Worm (Caenorhabditis elegans) whole organism, L4 larva: ENCODE measurements around the gene nspc-20.

Experiments
- D1046.2 ChIP-seq: fragments of 200-800 bp; sonication (Bioruptor generic); IDR thresholded peaks from 2 replicates; pipeline ENCODE4 v1.3.6; 2022; ENCODE audit warnings: missing genetic modification characterization, missing compliant biosample characterization
- F26F4.8 ChIP-seq: fragments of 200-800 bp; sonication (Bioruptor generic); conservative IDR thresholded peaks from 2 replicates; pipeline ENCODE4 v1.3.6; 2022; ENCODE audit warnings: missing genetic modification characterization, missing compliant biosample characterization
- F44E2.7 ChIP-seq: fragments of 200-800 bp; sonication (Bioruptor generic); IDR thresholded peaks from 2 replicates; pipeline ENCODE4 v2.1.2; 2022; ENCODE audit warnings: missing genetic modification characterization, missing compliant biosample characterization
- R02D3.7 ChIP-seq: fragments of 150-350 bp; sonication (generic microtip); optimal IDR thresholded peaks from 3 replicates; lab custom pipeline; 2014; ENCODE audit warnings: missing biosample characterization, missing genetic modification characterization
- Y75B8A.6 ChIP-seq: fragments of 200-800 bp; sonication (Bioruptor generic); IDR thresholded peaks from 2 replicates; pipeline ENCODE4 v1.3.6; 2022; ENCODE audit warnings: missing genetic modification reagents, missing genetic modification characterization, missing compliant biosample characterization
- ZK337.2 ChIP-seq: fragments of 200-800 bp; sonication (Bioruptor generic); IDR thresholded peaks from 2 replicates; pipeline ENCODE4 v1.3.6; 2022; ENCODE audit warnings: missing genetic modification reagents, missing genetic modification characterization, missing compliant biosample characterization
- aha-1 ChIP-seq: fragments of 150-350 bp; peaks from one replicate; lab custom pipeline; 2014; ENCODE audit warnings: missing biosample characterization, missing genetic modification characterization
- aly-2 ChIP-seq: sonication (generic microtip); optimal IDR thresholded peaks from 2 replicates; lab custom pipeline; 2018; ENCODE audit warnings: missing biosample characterization, missing genetic modification characterization
- ama-1 ChIP-seq: fragments of 150-350 bp; optimal IDR thresholded peaks from 2 replicates; lab custom pipeline; 2014; ENCODE audit warnings: inconsistent platforms, mixed read lengths
- arid-1 ChIP-seq: fragments of 200-800 bp; sonication (Bioruptor generic); conservative IDR thresholded peaks from 2 replicates; pipeline ENCODE4 v1.3.6; 2022; ENCODE audit warnings: missing genetic modification reagents, missing genetic modification characterization, missing compliant biosample characterization
- attf-4 ChIP-seq: sonication (generic microtip); optimal IDR thresholded peaks from 3 replicates; lab custom pipeline; 2017; ENCODE audit warnings: missing biosample characterization, missing genetic modification characterization
- ceh-44 ChIP-seq: fragments of 200-800 bp; sonication (Bioruptor generic); IDR thresholded peaks from 2 replicates; pipeline ENCODE4 v1.3.6; 2022; ENCODE audit warnings: missing genetic modification reagents, missing genetic modification characterization, missing compliant biosample characterization
- ceh-62 ChIP-seq: sonication (generic microtip); optimal IDR thresholded peaks from 2 replicates; lab custom pipeline; 2017; ENCODE audit warnings: missing biosample characterization, missing genetic modification characterization
- ces-1 ChIP-seq: fragments of 150-350 bp; sonication (generic microtip); optimal IDR thresholded peaks from 4 replicates; lab custom pipeline; 2014; ENCODE audit warnings: missing biosample characterization, missing genetic modification reagents, missing genetic modification characterization
- daf-8 ChIP-seq: fragments of 200-800 bp; sonication (Bioruptor generic); IDR thresholded peaks from 2 replicates; pipeline ENCODE4 v1.3.6; 2022; ENCODE audit warnings: missing genetic modification characterization, missing compliant biosample characterization
- dmd-6 ChIP-seq: fragments of 200-800 bp; sonication (Bioruptor generic); IDR thresholded peaks from 2 replicates; pipeline ENCODE4 v1.3.6; 2022; ENCODE audit warnings: missing genetic modification reagents, missing genetic modification characterization, missing compliant biosample characterization
- dmd-8 ChIP-seq: fragments of 200-800 bp; sonication (Bioruptor generic); IDR thresholded peaks from 2 replicates; pipeline ENCODE4 v1.3.6; 2022; ENCODE audit warnings: missing genetic modification characterization, missing compliant biosample characterization
- dpl-1 ChIP-seq: fragments of 150-350 bp; optimal IDR thresholded peaks from 2 replicates; lab custom pipeline; 2014; ENCODE audit warnings: missing biosample characterization, missing genetic modification reagents, missing genetic modification characterization
- egl-43 ChIP-seq: fragments of 200-800 bp; sonication (Bioruptor generic); IDR thresholded peaks from 2 replicates; pipeline ENCODE4 v1.3.6; 2022; ENCODE audit warnings: missing genetic modification reagents, missing genetic modification characterization, missing compliant biosample characterization
- fkh-10 ChIP-seq: fragments of 150-350 bp; optimal IDR thresholded peaks from 2 replicates; lab custom pipeline; 2014; ENCODE audit warnings: missing biosample characterization, missing genetic modification reagents, missing genetic modification characterization
- fos-1 ChIP-seq: fragments of 150-350 bp; optimal IDR thresholded peaks from 2 replicates; lab custom pipeline; 2014; ENCODE audit warnings: missing biosample characterization, missing genetic modification characterization
- hlh-11 ChIP-seq: fragments of 200-800 bp; sonication (Bioruptor generic); optimal IDR thresholded peaks from 2 replicates; lab custom pipeline; 2018; ENCODE audit warnings: mild to moderate bottlenecking, missing genetic modification characterization, missing compliant biosample characterization
- hlh-30 ChIP-seq: sonication (generic microtip); optimal IDR thresholded peaks from 2 replicates; lab custom pipeline; 2017; ENCODE audit warnings: antibody characterized with exemption, mild to moderate bottlenecking, missing genetic modification characterization, missing compliant biosample characterization; ENCODE audit not compliant: insufficient read depth
- jun-1 ChIP-seq: fragments of 150-350 bp; optimal IDR thresholded peaks from 2 replicates; lab custom pipeline; 2014; ENCODE audit warnings: missing biosample characterization, missing genetic modification reagents, missing genetic modification characterization
- lin-1 ChIP-seq: fragments of 200-800 bp; sonication (Bioruptor generic); IDR thresholded peaks from 2 replicates; pipeline ENCODE4 v1.3.6; 2022; ENCODE audit warnings: missing genetic modification reagents, missing genetic modification characterization, missing compliant biosample characterization
- lin-29 ChIP-seq: fragments of 200-800 bp; sonication (Bioruptor generic); IDR thresholded peaks from 2 replicates; pipeline ENCODE4 v1.3.6; 2022; ENCODE audit warnings: missing genetic modification reagents, missing genetic modification characterization, missing compliant biosample characterization
- lir-3 ChIP-seq: sonication (generic microtip); optimal IDR thresholded peaks from 2 replicates; lab custom pipeline; 2016; ENCODE audit warnings: mild to moderate bottlenecking, missing genetic modification characterization, missing compliant biosample characterization
- mdl-1 ChIP-seq, 2 experiments: fragments of 150-350 bp in 1 of 2; sonication (generic microtip) in 1 of 2; optimal IDR thresholded peaks; 2 replicates each; lab custom pipeline; 2014 to 2017; ENCODE audit warnings: missing biosample characterization in 2 of 2, missing genetic modification characterization in 2 of 2
- mdt-29 ChIP-seq: fragments of 200-800 bp; sonication (Bioruptor generic); IDR thresholded peaks from 2 replicates; pipeline ENCODE4 v1.3.6; 2022; ENCODE audit warnings: missing genetic modification reagents, missing genetic modification characterization, missing compliant biosample characterization
- mes-2 ChIP-seq: sonication (generic microtip); optimal IDR thresholded peaks from 2 replicates; lab custom pipeline; 2016; ENCODE audit warnings: missing genotype, mild to moderate bottlenecking, missing genetic modification characterization, missing compliant biosample characterization; ENCODE audit not compliant: poor library complexity, severe bottlenecking
- mxl-2 ChIP-seq: fragments of 200-800 bp; sonication (Bioruptor generic); conservative IDR thresholded peaks from 2 replicates; pipeline ENCODE4 v1.3.6; 2022; ENCODE audit warnings: missing genetic modification reagents, missing genetic modification characterization, missing compliant biosample characterization
- mxl-3 ChIP-seq: fragments of 200-800 bp; sonication (Bioruptor generic); optimal IDR thresholded peaks from 2 replicates; lab custom pipeline; 2018; ENCODE audit warnings: mild to moderate bottlenecking, missing genetic modification characterization, missing compliant biosample characterization
- nhr-10 ChIP-seq: fragments of 150-350 bp; optimal IDR thresholded peaks from 2 replicates; lab custom pipeline; 2014; ENCODE audit warnings: missing biosample characterization, missing genetic modification characterization
- nhr-102 ChIP-seq: sonication (generic microtip); optimal IDR thresholded peaks from 2 replicates; lab custom pipeline; 2016; ENCODE audit warnings: mild to moderate bottlenecking, missing genetic modification characterization, moderate library complexity, missing compliant biosample characterization
- nhr-28 ChIP-seq: fragments of 150-350 bp; optimal IDR thresholded peaks from 2 replicates; lab custom pipeline; 2014; ENCODE audit warnings: missing biosample characterization, missing genetic modification characterization
- nhr-41 ChIP-seq: fragments of 200-800 bp; sonication (Bioruptor generic); IDR thresholded peaks from 2 replicates; pipeline ENCODE4 v1.3.6; 2022; ENCODE audit warnings: missing genetic modification reagents, missing genetic modification characterization, missing compliant biosample characterization
- nhr-42 ChIP-seq: fragments of 200-800 bp; sonication (Bioruptor generic); IDR thresholded peaks from 2 replicates; pipeline ENCODE4 v1.3.6; 2022; ENCODE audit warnings: missing genetic modification characterization, missing compliant biosample characterization
- nhr-48 ChIP-seq: sonication (generic microtip); optimal IDR thresholded peaks from 2 replicates; lab custom pipeline; 2016; ENCODE audit warnings: mild to moderate bottlenecking, missing genetic modification characterization, missing compliant biosample characterization
- nhr-76 ChIP-seq: fragments of 150-350 bp; optimal IDR thresholded peaks from 2 replicates; lab custom pipeline; 2014; ENCODE audit warnings: missing biosample characterization, missing genetic modification characterization
- pha-4 ChIP-seq, 2 experiments: fragments of 150-350 bp in 1 of 2; fragments of 200-800 bp in 1 of 2; sonication (Bioruptor generic) in 1 of 2; IDR thresholded peaks in 1 of 2; optimal IDR thresholded peaks in 1 of 2; 2 replicates each; pipeline versions ENCODE4 v1.3.6 to Lab custom; 2014 to 2022; ENCODE audit warnings: missing genetic modification characterization in 2 of 2, missing genetic modification reagents in 2 of 2, missing biosample characterization in 1 of 2, missing compliant biosample characterization in 1 of 2
- pqm-1 ChIP-seq: sonication (generic microtip); optimal IDR thresholded peaks from 2 replicates; lab custom pipeline; 2017; ENCODE audit warnings: missing biosample characterization, missing genetic modification characterization
- saeg-2 ChIP-seq: fragments of 200-800 bp; sonication (Bioruptor generic); IDR thresholded peaks from 2 replicates; pipeline ENCODE4 v1.3.6; 2022; ENCODE audit warnings: missing genetic modification reagents, missing genetic modification characterization, missing compliant biosample characterization
- snpc-1.2 ChIP-seq: fragments of 200-800 bp; sonication (Bioruptor generic); IDR thresholded peaks from 2 replicates; pipeline ENCODE4 v1.3.6; 2022; ENCODE audit warnings: missing genetic modification reagents, missing genetic modification characterization, missing compliant biosample characterization
- spr-1 ChIP-seq: sonication (generic microtip); optimal IDR thresholded peaks from 2 replicates; lab custom pipeline; 2016; ENCODE audit warnings: mild to moderate bottlenecking, missing genetic modification characterization, missing compliant biosample characterization
- spr-3 ChIP-seq: fragments of 200-800 bp; sonication (Bioruptor generic); optimal IDR thresholded peaks from 2 replicates; lab custom pipeline; 2018; ENCODE audit warnings: mild to moderate bottlenecking, missing genetic modification characterization, missing compliant biosample characterization
- tag-97 ChIP-seq: fragments of 200-800 bp; sonication (Bioruptor generic); IDR thresholded peaks from 2 replicates; pipeline ENCODE4 v1.3.6; 2022; ENCODE audit warnings: missing genetic modification characterization, missing compliant biosample characterization
- tra-1 ChIP-seq: fragments of 200-800 bp; sonication (Bioruptor generic); IDR thresholded peaks from 2 replicates; pipeline ENCODE4 v1.3.6; 2022; ENCODE audit warnings: missing genetic modification reagents, missing genetic modification characterization, missing compliant biosample characterization
- unc-130 ChIP-seq: sonication (generic microtip); optimal IDR thresholded peaks from 2 replicates; lab custom pipeline; 2016; ENCODE audit warnings: missing genetic modification reagents, missing genetic modification characterization, missing compliant biosample characterization
- unc-39 ChIP-seq: sonication (generic microtip); optimal IDR thresholded peaks from 2 replicates; lab custom pipeline; 2017; ENCODE audit warnings: missing biosample characterization, missing genetic modification characterization
- unc-62 ChIP-seq, 3 experiments: fragments of 150-350 bp in 1 of 3; sonication (generic microtip); optimal IDR thresholded peaks in 2 of 3; peaks in 1 of 3; 1 replicate in 1 of 3; 2 replicates in 2 of 3; lab custom pipeline; 2014 to 2017; ENCODE audit warnings: missing biosample characterization in 3 of 3, missing genetic modification characterization in 3 of 3, missing genetic modification reagents in 3 of 3, missing genotype in 1 of 3
- vab-7 ChIP-seq: fragments of 200-800 bp; sonication (Bioruptor generic); IDR thresholded peaks from 2 replicates; pipeline ENCODE4 v1.3.6; 2022; ENCODE audit warnings: missing genetic modification reagents, missing genetic modification characterization, missing compliant biosample characterization

The nspc-20 gene

DNA sequence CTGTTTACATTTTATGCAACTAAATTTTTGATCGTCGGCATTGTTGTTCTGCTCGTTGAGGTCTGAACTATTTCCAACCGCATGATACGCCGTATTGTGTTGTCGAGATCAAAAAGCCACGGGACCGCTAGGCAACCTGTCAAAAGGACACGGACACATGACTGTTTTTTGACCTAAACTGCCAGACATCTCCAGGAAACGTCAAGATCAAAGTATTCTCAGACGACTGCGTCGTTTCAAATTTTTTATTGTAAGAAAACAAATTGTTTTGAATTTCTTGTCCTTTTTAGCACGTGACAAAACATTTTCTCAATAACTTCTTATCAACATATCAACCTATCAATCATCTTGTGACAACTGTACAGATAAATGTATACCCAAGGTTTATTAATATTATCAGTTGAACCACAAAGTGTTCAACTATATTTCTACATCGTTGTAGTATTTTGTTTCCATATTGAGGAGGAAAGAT is 27.9 kb downstream of the nspc-20 start (continued):
- peak; percentile 92 for TF ChIP-seq nhr-28 (tag; lab: Kevin White, UChicago)
- no peak for TF ChIP-seq nhr-41 (GFP tag; lab: Robert Waterston, UW)
- no peak for TF ChIP-seq D1046.2 (GFP tag; lab: Robert Waterston, UW)
- no peak for TF ChIP-seq Y75B8A.6 (GFP tag; lab: Robert Waterston, UW)
- TF ChIP-seq nhr-42: no peak
- TF ChIP-seq mxl-3 (GFP tag; lab: Kevin White, UChicago): peak; percentile 43
- TF ChIP-seq hlh-30 (tag; lab: Kevin White, UChicago): peak; percentile 92
- TF ChIP-seq unc-39 (tag; lab: Kevin White, UChicago): no peak
- TF ChIP-seq mes-2 (tag; lab: Kevin White, UChicago): no peak
- TF ChIP-seq nhr-10 (tag; lab: Kevin White, UChicago): no peak
- peak; percentile 84; the same call in 1 of the 2 replicates for TF ChIP-seq saeg-2 (GFP tag; lab: Robert Waterston, UW)
- no peak for TF ChIP-seq ZK337.2
- no peak for TF ChIP-seq R02D3.7 (tag; lab: Kevin White, UChicago)
- no peak for TF ChIP-seq daf-8
- TF ChIP-seq mdl-1 (tag; optimal IDR thresholded peaks at IDR 0.05; lab: Kevin White, UChicago): peak in 1 of 2 experiments; percentile 81
- no peak for TF ChIP-seq spr-3 (GFP tag; lab: Kevin White, UChicago)
- no peak for TF ChIP-seq aly-2 (tag; lab: Kevin White, UChicago)
- TF ChIP-seq dmd-8 (GFP tag; lab: Robert Waterston, UW): no peak
- TF ChIP-seq egl-43 (GFP tag; lab: Robert Waterston, UW): no peak
- no peak for TF ChIP-seq nhr-76 (tag; lab: Kevin White, UChicago)
- TF ChIP-seq nhr-102: peak; percentile 94
- TF ChIP-seq ceh-62 (tag; lab: Kevin White, UChicago): no peak
- TF ChIP-seq jun-1 (tag; lab: Kevin White, UChicago): no peak
- peak; percentile 71; the same call in 1 of the 2 replicates for TF ChIP-seq tra-1 (GFP tag; lab: Robert Waterston, UW)
- peak; percentile 76 for TF ChIP-seq pqm-1 (tag; lab: Kevin White, UChicago)
- TF ChIP-seq spr-1: peak; percentile 19
- no peak for TF ChIP-seq ceh-44 (GFP tag; lab: Robert Waterston, UW)
- TF ChIP-seq mdt-29 (GFP tag; lab: Robert Waterston, UW): 0 out of 2 replicates have a peak, but pooled peaks have one; percentile 63
- TF ChIP-seq snpc-1.2 (GFP tag; lab: Robert Waterston, UW): no peak
- no peak for TF ChIP-seq unc-130 (GFP tag; lab: Kevin White, UChicago)
- peak; percentile 95 for TF ChIP-seq hlh-11 (tag; lab: Kevin White, UChicago)
- TF ChIP-seq ama-1 (lab: Kevin White, UChicago): no peak
- peak; percentile 94 for TF ChIP-seq dmd-6 (GFP tag; lab: Robert Waterston, UW)
- no peak for TF ChIP-seq fos-1 (tag; lab: Kevin White, UChicago)
- no peak; the same call in 1 of the 2 replicates for TF ChIP-seq lin-29
- peak; percentile 82 for TF ChIP-seq lin-1 (GFP tag; lab: Robert Waterston, UW)
- no peak for TF ChIP-seq F26F4.8 (GFP tag; lab: Robert Waterston, UW)
- peak; percentile 57 to 99 for TF ChIP-seq unc-62 (GFP tag; optimal IDR thresholded peaks at IDR 0.05 in 1 of 2; lab: Kevin White, UChicago)
- no peak for TF ChIP-seq unc-62 (tag; optimal IDR thresholded peaks at IDR 0.05; lab: Kevin White, UChicago)
- TF ChIP-seq vab-7 (GFP tag; lab: Robert Waterston, UW): no peak
- TF ChIP-seq pha-4 (GFP tag; IDR thresholded peaks at IDR 0.05; lab: Robert Waterston, UW): no peak
- TF ChIP-seq pha-4 (tag; optimal IDR thresholded peaks at IDR 0.05; lab: Kevin White, UChicago): no peak
- no peak for TF ChIP-seq F44E2.7 (GFP tag; lab: Robert Waterston, UW)
- no peak for TF ChIP-seq fkh-10 (GFP tag; lab: Kevin White, UChicago)
- peak; percentile 92 for TF ChIP-seq nhr-48
- no peak for TF ChIP-seq arid-1
- no peak for TF ChIP-seq ces-1 (GFP tag; lab: Kevin White, UChicago)
- no peak for TF ChIP-seq mxl-2 (GFP tag; lab: Robert Waterston, UW)
- TF ChIP-seq aha-1 (tag; lab: Kevin White, UChicago): peak; percentile 90
- TF ChIP-seq tag-97 (GFP tag; lab: Robert Waterston, UW): no peak
- peak; percentile 12 for TF ChIP-seq dpl-1 (GFP tag; lab: Kevin White, UChicago)
- no peak for TF ChIP-seq lir-3 (tag; lab: Kevin White, UChicago)
- no peak for TF ChIP-seq attf-4 (tag; lab: Kevin White, UChicago)
